Fruit fly (Drosophila melanogaster): ENCODE measurements around the gene Ktl.

dm6 chr3R:20845493-20845892 lies 51.6 kb downstream of the Ktl start:
- TF ChIP-seq EcR (GFP tag; optimal IDR thresholded peaks at IDR 0.05) (no peak), Pif1A (GFP tag; optimal IDR thresholded peaks at IDR 0.05) (no peak), CG32121 (GFP tag; IDR thresholded peaks at IDR 0.05) (no peak), CG10348 (GFP tag; IDR thresholded peaks at IDR 0.05) (no peak)
